Worm (Caenorhabditis elegans) whole organism, mixed stage, embryonic: Measurements from ENCODE around the gene pezo-1.

Source experiments
- blmp-1 ChIP-seq: fragments of 150-350 bp; optimal IDR thresholded peaks from 2 replicates; lab custom pipeline; 2014; ENCODE audit warnings: missing biosample characterization, missing genetic modification characterization
- ceh-43 ChIP-seq: fragments of 200-800 bp; sonication (Bioruptor generic); optimal IDR thresholded peaks from 2 replicates; lab custom pipeline; 2018; ENCODE audit warnings: mild to moderate bottlenecking, missing genetic modification characterization, moderate library complexity, missing compliant biosample characterization
- ces-1 ChIP-seq: fragments of 150-350 bp; optimal IDR thresholded peaks from 2 replicates; lab custom pipeline; 2014; ENCODE audit warnings: missing biosample characterization, missing genetic modification reagents, missing genetic modification characterization
- drap-1 ChIP-seq: fragments of 200-800 bp; sonication (Bioruptor generic); optimal IDR thresholded peaks from 3 replicates; lab custom pipeline; 2018; ENCODE audit warnings: mild to moderate bottlenecking, missing genetic modification characterization, missing compliant biosample characterization
- elt-1 ChIP-seq: sonication (generic microtip); optimal IDR thresholded peaks from 2 replicates; lab custom pipeline; 2017; ENCODE audit warnings: missing genetic modification characterization, mild to moderate bottlenecking, missing compliant biosample characterization, antibody characterized with exemption, moderate library complexity, borderline replicate concordance; ENCODE audit not compliant: insufficient read depth
- lin-13 ChIP-seq: fragments of 150-350 bp; optimal IDR thresholded peaks from 2 replicates; lab custom pipeline; 2014; ENCODE audit warnings: missing biosample characterization, missing genetic modification characterization
- mab-5 ChIP-seq: fragments of 150-350 bp; optimal IDR thresholded peaks from 2 replicates; lab custom pipeline; 2014; ENCODE audit warnings: missing biosample characterization, missing genetic modification characterization
- nhr-12 ChIP-seq: fragments of 150-350 bp; optimal IDR thresholded peaks from 2 replicates; lab custom pipeline; 2014; ENCODE audit warnings: missing biosample characterization, missing genetic modification characterization
- nhr-237 ChIP-seq: fragments of 150-350 bp; optimal IDR thresholded peaks from 2 replicates; lab custom pipeline; 2014; ENCODE audit warnings: missing biosample characterization, missing genetic modification characterization
- pha-4 ChIP-seq: fragments of 150-350 bp; optimal IDR thresholded peaks from 2 replicates; lab custom pipeline; 2018; ENCODE audit warnings: missing biosample characterization, missing genetic modification reagents, missing genetic modification characterization
- unc-39 ChIP-seq: fragments of 150-350 bp; optimal IDR thresholded peaks from 2 replicates; lab custom pipeline; 2014; ENCODE audit warnings: missing biosample characterization, missing genetic modification characterization
- unc-62 ChIP-seq: fragments of 150-350 bp; optimal IDR thresholded peaks from 2 replicates; lab custom pipeline; 2014; ENCODE audit warnings: missing biosample characterization, missing genetic modification reagents, missing genetic modification characterization
- ztf-11 ChIP-seq: fragments of 150-350 bp; optimal IDR thresholded peaks from 2 replicates; lab custom pipeline; 2014; ENCODE audit warnings: missing biosample characterization, missing genetic modification characterization

DNA sequence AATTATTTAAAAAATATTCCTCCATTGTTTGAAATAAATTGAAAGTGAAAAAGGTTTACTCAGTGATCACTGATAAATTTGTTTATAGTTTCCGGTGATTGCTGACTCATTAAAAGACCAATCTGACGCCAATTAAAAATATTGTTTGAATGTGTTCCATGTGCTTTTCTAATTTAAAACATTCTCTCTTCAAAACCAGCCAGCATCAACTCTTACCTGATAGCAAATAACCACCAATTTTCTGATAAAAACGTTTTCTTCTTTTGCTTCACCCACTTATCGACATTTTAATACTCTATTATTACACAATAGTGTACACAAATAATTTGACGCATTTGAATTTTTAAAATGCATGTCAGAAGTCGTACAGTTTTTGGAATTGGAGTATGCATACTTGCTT lies 35.4 kb upstream of the pezo-1 start, which contains the start of gene F56D5.6:
- TF ChIP-seq nhr-12 (tag; lab: Kevin White, UChicago): no peak
- TF ChIP-seq drap-1 (GFP tag; lab: Kevin White, UChicago): no peak
- no peak for TF ChIP-seq elt-1 (tag; lab: Kevin White, UChicago)
- TF ChIP-seq unc-62: no peak
- TF ChIP-seq ztf-11 (tag; lab: Kevin White, UChicago): no peak
- no peak for TF ChIP-seq blmp-1 (tag; lab: Kevin White, UChicago)
- TF ChIP-seq unc-39 (tag; lab: Kevin White, UChicago): no peak
- TF ChIP-seq pha-4 (tag; lab: Kevin White, UChicago): no peak
- TF ChIP-seq nhr-237 (tag; lab: Kevin White, UChicago): no peak
- no peak for TF ChIP-seq ces-1
- TF ChIP-seq lin-13 (tag; lab: Kevin White, UChicago): no peak
- no peak for TF ChIP-seq ceh-43 (GFP tag; lab: Kevin White, UChicago)
- TF ChIP-seq mab-5 (tag; lab: Kevin White, UChicago): no peak
